Worm (Caenorhabditis elegans) whole organism, young adult: Measurements from ENCODE around the gene mlc-2.
A peak's percentile ranks its signal among the peaks of the same experiment; 100 is the strongest.

ENCODE experiments used
- F22D6.2 ChIP-seq: sonication (generic microtip); optimal IDR thresholded peaks from 2 replicates; lab custom pipeline; 2016; ENCODE audit warnings: mild to moderate bottlenecking, missing genetic modification characterization, missing compliant biosample characterization
- F23B12.7 ChIP-seq: sonication (generic microtip); optimal IDR thresholded peaks from 2 replicates; lab custom pipeline; 2017; ENCODE audit warnings: missing genetic modification characterization, mild to moderate bottlenecking, missing compliant biosample characterization, antibody characterized with exemption, moderate library complexity; ENCODE audit not compliant: insufficient read depth
- F33H1.4 ChIP-seq: fragments of 200-800 bp; sonication (Bioruptor generic); IDR thresholded peaks from 2 replicates; pipeline ENCODE4 v1.3.6; 2022; ENCODE audit warnings: missing genetic modification reagents, missing genetic modification characterization, missing compliant biosample characterization
- F52B5.7 ChIP-seq: sonication (generic microtip); optimal IDR thresholded peaks from 2 replicates; lab custom pipeline; 2016; ENCODE audit warnings: mild to moderate bottlenecking, missing genetic modification characterization, missing compliant biosample characterization
- F55B11.4 ChIP-seq: sonication (generic microtip); optimal IDR thresholded peaks from 2 replicates; lab custom pipeline; 2016; ENCODE audit warnings: missing compliant biosample characterization, missing genetic modification characterization, borderline replicate concordance; ENCODE audit not compliant: insufficient read depth
- K11D2.4 ChIP-seq: fragments of 200-800 bp; sonication (Bioruptor generic); IDR thresholded peaks from 2 replicates; pipeline ENCODE4 v1.3.6; 2022; ENCODE audit warnings: missing genetic modification reagents, missing genetic modification characterization, missing compliant biosample characterization
- K12H6.12 ChIP-seq: fragments of 200-800 bp; sonication (Bioruptor generic); optimal IDR thresholded peaks from 2 replicates; lab custom pipeline; 2018; ENCODE audit warnings: mild to moderate bottlenecking, missing genetic modification characterization, missing compliant biosample characterization
- Y53F4B.3 ChIP-seq: fragments of 200-800 bp; sonication (Bioruptor generic); IDR thresholded peaks from 2 replicates; pipeline ENCODE4 v1.3.6; 2022; ENCODE audit warnings: missing genetic modification reagents, missing genetic modification characterization, missing compliant biosample characterization
- Y95B8A.8 ChIP-seq: fragments of 200-800 bp; sonication (Bioruptor generic); IDR thresholded peaks from 2 replicates; pipeline ENCODE4 v1.3.6; 2022; ENCODE audit warnings: missing genetic modification reagents, missing genetic modification characterization, missing compliant biosample characterization
- attf-5 ChIP-seq: fragments of 200-800 bp; sonication (Bioruptor generic); optimal IDR thresholded peaks from 2 replicates; lab custom pipeline; 2018; ENCODE audit warnings: mild to moderate bottlenecking, missing genetic modification characterization, missing compliant biosample characterization
- attf-6 ChIP-seq: fragments of 200-800 bp; sonication (Bioruptor generic); IDR thresholded peaks from 2 replicates; pipeline ENCODE4 v1.3.6; 2022; ENCODE audit warnings: missing genetic modification reagents, missing genetic modification characterization, missing compliant biosample characterization
- cebp-1 ChIP-seq, 2 experiments: fragments of 200-800 bp in 1 of 2; sonication (Bioruptor generic) in 1 of 2; sonication (generic microtip) in 1 of 2; IDR thresholded peaks in 1 of 2; optimal IDR thresholded peaks in 1 of 2; 2 replicates each; pipeline versions ENCODE4 v1.3.6 to Lab custom; 2017 to 2022; ENCODE audit warnings: missing compliant biosample characterization in 2 of 2, missing genetic modification characterization in 2 of 2, mild to moderate bottlenecking in 1 of 2, missing genetic modification reagents in 1 of 2, moderate library complexity in 1 of 2
- ceh-100 ChIP-seq: fragments of 200-800 bp; sonication (Bioruptor generic); IDR thresholded peaks from 2 replicates; pipeline ENCODE4 v1.3.6; 2022; ENCODE audit warnings: missing genetic modification reagents, missing genetic modification characterization, missing compliant biosample characterization
- ceh-27 ChIP-seq: fragments of 200-800 bp; sonication (Bioruptor generic); optimal IDR thresholded peaks from 2 replicates; lab custom pipeline; 2018; ENCODE audit warnings: mild to moderate bottlenecking, missing genetic modification characterization, moderate library complexity, missing compliant biosample characterization
- ceh-40 ChIP-seq: fragments of 200-800 bp; sonication (Bioruptor generic); IDR thresholded peaks from 2 replicates; pipeline ENCODE4 v1.3.6; 2022; ENCODE audit warnings: missing genetic modification characterization, missing compliant biosample characterization
- egl-18 ChIP-seq: fragments of 200-800 bp; sonication (Bioruptor generic); IDR thresholded peaks from 2 replicates; pipeline ENCODE4 v1.3.6; 2022; ENCODE audit warnings: missing genetic modification reagents, missing genetic modification characterization, missing compliant biosample characterization
- gei-17 ChIP-seq: fragments of 200-800 bp; sonication (Bioruptor generic); optimal IDR thresholded peaks from 2 replicates; lab custom pipeline; 2018; ENCODE audit warnings: mild to moderate bottlenecking, missing genetic modification characterization, missing compliant biosample characterization
- hlh-26 ChIP-seq: fragments of 200-800 bp; sonication (Bioruptor generic); conservative IDR thresholded peaks from 2 replicates; pipeline ENCODE4 v1.3.6; 2022; ENCODE audit warnings: missing genetic modification reagents, missing genetic modification characterization, missing compliant biosample characterization
- hmg-1.2 ChIP-seq: fragments of 200-800 bp; sonication (Bioruptor generic); IDR thresholded peaks from 2 replicates; pipeline ENCODE4 v1.3.6; 2022; ENCODE audit warnings: missing genetic modification reagents, missing genetic modification characterization, missing compliant biosample characterization
- hmg-20 ChIP-seq: fragments of 200-800 bp; sonication (Bioruptor generic); IDR thresholded peaks from 2 replicates; pipeline ENCODE4 v1.3.6; 2022; ENCODE audit warnings: missing genetic modification reagents, missing genetic modification characterization, missing compliant biosample characterization
- hrde-1 ChIP-seq: sonication (generic microtip); optimal IDR thresholded peaks from 2 replicates; lab custom pipeline; 2016; ENCODE audit warnings: missing genetic modification characterization, mild to moderate bottlenecking, missing compliant biosample characterization, moderate library complexity, missing genotype, missing genetic modification reagents, borderline replicate concordance
- lag-1 ChIP-seq: fragments of 200-800 bp; sonication (Bioruptor generic); IDR thresholded peaks from 2 replicates; pipeline ENCODE4 v1.3.6; 2022; ENCODE audit warnings: missing genetic modification reagents, missing genetic modification characterization, missing compliant biosample characterization
- lin-40 ChIP-seq: sonication (generic microtip); optimal IDR thresholded peaks from 2 replicates; lab custom pipeline; 2016; ENCODE audit warnings: missing genetic modification characterization, mild to moderate bottlenecking, missing compliant biosample characterization, missing genotype, missing genetic modification reagents
- lsl-1 ChIP-seq: fragments of 200-800 bp; sonication (Bioruptor generic); optimal IDR thresholded peaks from 2 replicates; lab custom pipeline; 2018; ENCODE audit warnings: mild to moderate bottlenecking, missing genetic modification characterization, moderate library complexity, missing compliant biosample characterization
- mel-28 ChIP-seq: sonication (generic microtip); optimal IDR thresholded peaks from 2 replicates; lab custom pipeline; 2016; ENCODE audit warnings: borderline replicate concordance, mild to moderate bottlenecking, missing genetic modification characterization, missing compliant biosample characterization
- nfya-1 ChIP-seq: sonication (generic microtip); optimal IDR thresholded peaks from 2 replicates; lab custom pipeline; 2017; ENCODE audit warnings: antibody characterized with exemption, missing compliant biosample characterization, missing genetic modification characterization, borderline replicate concordance; ENCODE audit not compliant: insufficient read depth
- nfya-2 ChIP-seq: fragments of 200-800 bp; sonication (Bioruptor generic); IDR thresholded peaks from 2 replicates; pipeline ENCODE4 v1.3.6; 2022; ENCODE audit warnings: missing genetic modification reagents, missing genetic modification characterization, missing compliant biosample characterization
- nhr-179 ChIP-seq: sonication (generic microtip); optimal IDR thresholded peaks from 2 replicates; lab custom pipeline; 2016; ENCODE audit warnings: mild to moderate bottlenecking, missing genetic modification characterization, missing compliant biosample characterization
- nhr-80 ChIP-seq: sonication (generic microtip); optimal IDR thresholded peaks from 2 replicates; lab custom pipeline; 2016; ENCODE audit warnings: missing genetic modification characterization, missing compliant biosample characterization
- rcor-1 ChIP-seq: fragments of 200-800 bp; sonication (Bioruptor generic); IDR thresholded peaks from 2 replicates; pipeline ENCODE4 v1.3.6; 2022; ENCODE audit warnings: missing genetic modification reagents, missing genetic modification characterization, missing compliant biosample characterization
- rec-8 ChIP-seq, 2 experiments: sonication (generic microtip); optimal IDR thresholded peaks; 2 replicates each; lab custom pipeline; 2016; ENCODE audit warnings: mild to moderate bottlenecking in 2 of 2, missing genetic modification characterization in 2 of 2, missing genetic modification reagents in 2 of 2, missing genotype in 2 of 2, missing biosample characterization in 1 of 2, missing compliant biosample characterization in 1 of 2, moderate library complexity in 1 of 2
- snpc-1.3 ChIP-seq: sonication (generic microtip); optimal IDR thresholded peaks from 2 replicates; lab custom pipeline; 2017; ENCODE audit warnings: missing genetic modification characterization, mild to moderate bottlenecking, missing compliant biosample characterization, antibody characterized with exemption, moderate library complexity, missing genotype, missing genetic modification reagents; ENCODE audit not compliant: insufficient read depth
- tbp1 ChIP-seq: fragments of 200-800 bp; sonication (Bioruptor generic); optimal IDR thresholded peaks from 2 replicates; lab custom pipeline; 2018; ENCODE audit warnings: mild to moderate bottlenecking, missing genetic modification characterization, missing compliant biosample characterization
- unc-62 ChIP-seq: fragments of 150-350 bp; optimal IDR thresholded peaks from 2 replicates; lab custom pipeline; 2014; ENCODE audit warnings: missing biosample characterization, missing genetic modification reagents, missing genetic modification characterization
- zfh-2 ChIP-seq: fragments of 200-800 bp; sonication (Bioruptor generic); conservative IDR thresholded peaks from 2 replicates; pipeline ENCODE4 v1.3.6; 2022; ENCODE audit warnings: missing genetic modification reagents, missing genetic modification characterization, missing compliant biosample characterization
- ztf-28 ChIP-seq: fragments of 200-800 bp; sonication (Bioruptor generic); IDR thresholded peaks from 2 replicates; pipeline ENCODE4 v1.3.6; 2022; ENCODE audit warnings: missing genetic modification reagents, missing genetic modification characterization, missing compliant biosample characterization
- ztf-3 ChIP-seq: fragments of 200-800 bp; sonication (Bioruptor generic); optimal IDR thresholded peaks from 2 replicates; lab custom pipeline; 2018; ENCODE audit warnings: mild to moderate bottlenecking, missing genetic modification characterization, missing compliant biosample characterization
- ztf-6 ChIP-seq: fragments of 200-800 bp; sonication (Bioruptor generic); IDR thresholded peaks from 2 replicates; pipeline ENCODE4 v1.3.6; 2022; ENCODE audit warnings: missing genetic modification reagents, missing genetic modification characterization, missing compliant biosample characterization

The mlc-2 gene

DNA sequence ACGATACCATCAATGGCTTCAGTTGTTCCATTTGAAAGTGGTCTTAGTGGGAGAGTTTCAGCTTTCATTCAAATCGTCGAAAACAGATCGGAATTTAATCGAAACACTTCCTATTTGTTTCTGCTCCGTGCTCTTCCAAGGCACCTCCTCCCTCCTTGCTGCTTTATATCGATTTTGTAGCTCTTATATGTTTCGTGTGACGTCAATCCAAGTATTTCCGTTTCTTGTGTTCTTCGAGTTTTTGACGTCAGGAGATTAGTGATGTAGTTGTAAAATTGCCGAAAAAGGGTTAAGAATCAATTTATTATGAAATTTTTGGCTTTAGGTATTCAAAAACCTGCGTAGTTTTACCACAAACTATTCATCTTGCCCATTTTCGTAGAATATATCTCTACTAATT is 10.2 kb upstream of the mlc-2 start, which contains the start of gene ZK54.3:
TSS of gene ZK54.3 (minus strand) at position 391 of the 400 bp plus-strand sequence.
- TF ChIP-seq lin-40 = peak; percentile 32
- TF ChIP-seq egl-18 (GFP tag; lab: Robert Waterston, UW) = no peak
- TF ChIP-seq cebp-1 (GFP tag; IDR thresholded peaks at IDR 0.05; lab: Robert Waterston, UW) = no peak
- TF ChIP-seq cebp-1 (tag; optimal IDR thresholded peaks at IDR 0.05; lab: Kevin White, UChicago) = peak; percentile 38
- TF ChIP-seq Y53F4B.3 (GFP tag; lab: Robert Waterston, UW) = no peak

DNA sequence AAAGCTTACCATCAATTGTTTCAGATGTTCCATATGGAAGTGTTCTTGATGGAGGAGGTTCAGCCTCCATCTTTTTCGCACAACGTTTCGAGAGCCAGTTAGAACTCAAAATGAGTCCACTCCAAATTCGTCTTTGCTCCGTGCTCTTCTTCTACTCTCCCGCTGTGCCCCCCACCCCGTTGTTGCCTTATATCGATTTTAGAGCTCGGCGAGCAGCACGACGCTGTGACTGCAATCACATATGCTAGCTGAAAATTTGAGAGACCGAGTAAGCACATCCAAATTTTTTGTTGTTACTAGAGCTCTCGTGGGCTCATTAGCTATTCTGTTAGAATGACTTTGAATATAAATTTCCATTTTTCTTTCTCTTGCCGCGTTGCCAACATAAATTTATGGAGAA is 8.4 kb upstream of the mlc-2 start, which contains the start of gene slc-17.1:
TSS of gene slc-17.1 (minus strand) at position 101 of the 400 bp plus-strand sequence.
- TF ChIP-seq ceh-40 (GFP tag; lab: Robert Waterston, UW) (no peak), lag-1 (0 out of 2 replicates have a peak, but pooled peaks have one; percentile 28)

DNA sequence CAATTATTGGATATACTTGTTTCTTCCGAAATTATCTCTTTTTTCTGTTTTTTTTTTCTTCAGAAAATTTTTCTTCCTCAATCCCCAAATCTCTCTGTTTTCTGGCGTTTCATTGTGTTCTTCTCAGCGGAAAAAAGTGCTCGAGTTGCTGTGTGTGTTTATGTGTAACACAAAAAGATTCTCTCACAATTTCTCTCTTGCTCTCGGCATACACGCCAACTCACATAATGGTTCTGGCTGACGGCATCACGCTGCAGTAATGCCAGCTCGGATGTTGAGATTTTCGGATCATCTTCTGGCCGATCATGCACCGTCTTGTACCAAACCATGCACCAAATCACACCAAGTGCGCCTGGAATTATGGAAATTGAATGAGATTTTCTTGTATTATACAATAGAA is 5.6 kb upstream of the mlc-2 start:
- TF ChIP-seq nfya-1 (tag; lab: Kevin White, UChicago) = no peak
- no peak for TF ChIP-seq rec-8 (tag; optimal IDR thresholded peaks at IDR 0.05; lab: Kevin White, UChicago)
- no peak for TF ChIP-seq ztf-3 (GFP tag; lab: Kevin White, UChicago)
- no peak for TF ChIP-seq hmg-1.2
- no peak for TF ChIP-seq mel-28 (tag; lab: Kevin White, UChicago)
- TF ChIP-seq nhr-179 (tag; lab: Kevin White, UChicago) = no peak
- TF ChIP-seq snpc-1.3 (tag; lab: Kevin White, UChicago) = no peak
- no peak for TF ChIP-seq rcor-1 (GFP tag; lab: Robert Waterston, UW)
- no peak for TF ChIP-seq nfya-2 (GFP tag; lab: Robert Waterston, UW)
- no peak for TF ChIP-seq unc-62 (GFP tag; lab: Kevin White, UChicago)

DNA sequence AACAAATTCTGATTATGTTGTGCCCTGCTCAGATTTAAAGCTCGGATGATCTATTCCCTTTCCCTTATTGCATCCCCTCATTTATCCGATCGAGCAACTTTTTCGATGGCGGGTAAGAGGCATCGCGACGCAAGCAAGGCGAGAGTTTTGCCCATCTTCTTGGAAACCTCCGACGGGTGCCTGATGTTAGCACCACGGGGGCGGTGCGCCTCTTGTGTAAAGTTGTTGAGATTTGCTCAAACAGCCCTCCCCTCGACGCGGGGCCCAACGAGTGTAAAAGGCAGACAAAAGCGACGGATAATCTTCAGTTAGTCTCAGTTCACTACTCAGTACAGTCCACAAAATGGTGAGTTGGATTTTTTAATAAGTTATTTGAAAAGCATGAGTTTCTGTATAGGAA is 2.5 kb upstream of the mlc-2 start, which contains the start of gene mlc-1:
TSS of gene mlc-1 (plus strand) at position 324 of the 400 bp plus-strand sequence.
- TF ChIP-seq hmg-20 (no peak), zfh-2 (GFP tag; lab: Robert Waterston, UW) (peak; percentile 56)

DNA sequence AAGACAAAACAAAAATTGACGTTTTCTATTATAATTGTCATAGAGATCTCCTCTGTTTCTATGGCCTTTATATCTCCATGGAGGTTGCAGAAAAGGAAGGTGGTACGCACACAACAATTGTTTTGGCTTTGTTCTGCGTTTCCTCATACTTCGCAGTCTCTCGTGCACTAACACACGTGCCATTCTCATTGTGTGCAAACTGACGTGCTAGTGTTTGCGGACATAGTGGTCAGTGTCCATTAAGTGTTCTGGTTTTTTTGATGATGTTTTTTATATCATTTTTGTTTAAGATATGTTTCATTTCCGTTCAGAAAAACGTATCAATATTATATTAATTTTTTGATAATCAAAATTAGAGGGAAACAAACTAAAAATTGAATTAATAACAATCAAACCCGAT is 5.0 kb downstream of the mlc-2 start, which contains the start of gene C36E6.2:
TSS of gene C36E6.2 (plus strand) at position 261 of the 400 bp plus-strand sequence.
- peak; percentile 33 for TF ChIP-seq attf-5 (GFP tag; lab: Kevin White, UChicago)
- no peak for TF ChIP-seq ceh-100 (GFP tag; lab: Robert Waterston, UW)
- peak; percentile 70 for TF ChIP-seq lin-40
- 0 out of 2 replicates have a peak, but pooled peaks have one; percentile 16 for TF ChIP-seq egl-18 (GFP tag; lab: Robert Waterston, UW)
- no peak for TF ChIP-seq hrde-1 (tag; lab: Kevin White, UChicago)
- TF ChIP-seq hlh-26 (GFP tag; lab: Robert Waterston, UW) = no peak
- TF ChIP-seq ztf-28 = no peak
- TF ChIP-seq attf-6 (GFP tag; lab: Robert Waterston, UW) = no peak
- TF ChIP-seq F55B11.4 (tag; lab: Kevin White, UChicago) = no peak
- peak; percentile 15 for TF ChIP-seq F23B12.7
- no peak for TF ChIP-seq F52B5.7 (tag; lab: Kevin White, UChicago)
- peak; percentile 27 for TF ChIP-seq nhr-80 (tag; lab: Kevin White, UChicago)
- TF ChIP-seq F22D6.2 = no peak
- peak; percentile 15 for TF ChIP-seq K12H6.12 (tag; lab: Kevin White, UChicago)
- no peak for TF ChIP-seq lsl-1 (GFP tag; lab: Kevin White, UChicago)
- TF ChIP-seq K11D2.4 = 0 out of 2 replicates have a peak, but pooled peaks have one; percentile 30
- no peak for TF ChIP-seq ztf-3 (GFP tag; lab: Kevin White, UChicago)
- TF ChIP-seq tbp1 (GFP tag; lab: Kevin White, UChicago) = peak; percentile 26
- TF ChIP-seq rcor-1 (GFP tag; lab: Robert Waterston, UW) = no peak; the same call in 1 of the 2 replicates
- TF ChIP-seq hmg-1.2 = peak; percentile 86
- TF ChIP-seq gei-17 (GFP tag; lab: Kevin White, UChicago) = no peak
- TF ChIP-seq Y95B8A.8 (GFP tag; lab: Robert Waterston, UW) = no peak
- TF ChIP-seq F33H1.4 (GFP tag; lab: Robert Waterston, UW) = no peak
- TF ChIP-seq ceh-27 (GFP tag; lab: Kevin White, UChicago) = peak; percentile 65
- no peak for TF ChIP-seq ztf-6 (GFP tag; lab: Robert Waterston, UW)
